Fruit fly (Drosophila melanogaster) whole organism, embryonic: ENCODE results near the gene Gr93a.

ENCODE experiments used
- ATbp ChIP-seq: fragments of 200-800 bp; sonication (Bioruptor generic); optimal IDR thresholded peaks from 2 replicates; lab custom pipeline; 2017; ENCODE audit warnings: missing biosample characterization, mild to moderate bottlenecking, missing genetic modification characterization, missing genetic modification reagents
- Antp ChIP-seq: fragments of 200-800 bp; sonication (Bioruptor generic); optimal IDR thresholded peaks from 3 replicates; lab custom pipeline; 2016; ENCODE audit warnings: missing biosample characterization, missing genetic modification characterization
- Bdp1 ChIP-seq: fragments of 200-800 bp; sonication (Bioruptor generic); optimal IDR thresholded peaks from 3 replicates; lab custom pipeline; 2016; ENCODE audit warnings: missing biosample characterization, missing genetic modification characterization
- CG10147 ChIP-seq: fragments of 200-800 bp; sonication (Bioruptor generic); optimal IDR thresholded peaks from 2 replicates; lab custom pipeline; 2019; ENCODE audit warnings: missing biosample characterization, mild to moderate bottlenecking, missing genetic modification characterization, moderate library complexity
- CG1024 ChIP-seq: fragments of 200-800 bp; sonication (Bioruptor generic); IDR thresholded peaks from 2 replicates; pipeline ENCODE4 v1.3.6; 2022; ENCODE audit warnings: missing biosample characterization, missing genetic modification characterization
- CG11695 ChIP-seq: fragments of 200-800 bp; sonication (Bioruptor generic); IDR thresholded peaks from 3 replicates; pipeline ENCODE4 v1.3.6; 2022; ENCODE audit warnings: missing biosample characterization, missing genetic modification characterization
- CG12659 ChIP-seq: fragments of 200-800 bp; sonication (Bioruptor generic); optimal IDR thresholded peaks from 3 replicates; lab custom pipeline; 2017; ENCODE audit warnings: mild to moderate bottlenecking, missing biosample characterization, missing genetic modification reagents, missing genetic modification characterization
- CG13775 ChIP-seq: fragments of 200-800 bp; sonication (Bioruptor generic); optimal IDR thresholded peaks from 3 replicates; lab custom pipeline; 2017; ENCODE audit warnings: missing biosample characterization, mild to moderate bottlenecking, missing genetic modification characterization
- CG14050 ChIP-seq: fragments of 200-800 bp; sonication (Bioruptor generic); IDR thresholded peaks from 3 replicates; pipeline ENCODE4 v1.3.6; 2022; ENCODE audit warnings: missing biosample characterization, missing genetic modification characterization
- CG14710 ChIP-seq: fragments of 200-800 bp; sonication (Bioruptor generic); optimal IDR thresholded peaks from 3 replicates; lab custom pipeline; 2019; ENCODE audit warnings: missing biosample characterization, mild to moderate bottlenecking, missing genetic modification characterization, moderate library complexity
- CG15011 ChIP-seq: fragments of 200-800 bp; sonication (Bioruptor generic); optimal IDR thresholded peaks from 3 replicates; lab custom pipeline; 2018; ENCODE audit warnings: missing biosample characterization, mild to moderate bottlenecking, missing genetic modification characterization
- CG15514 ChIP-seq: fragments of 200-800 bp; sonication (Bioruptor generic); optimal IDR thresholded peaks from 3 replicates; lab custom pipeline; 2017; ENCODE audit warnings: missing biosample characterization, missing genetic modification characterization, mild to moderate bottlenecking, moderate library complexity, missing genetic modification reagents
- CG1647 ChIP-seq: fragments of 200-800 bp; sonication (Bioruptor generic); optimal IDR thresholded peaks from 3 replicates; lab custom pipeline; 2016; ENCODE audit warnings: missing biosample characterization, missing genetic modification characterization
- CG17612 ChIP-seq: fragments of 200-800 bp; sonication (Bioruptor generic); IDR thresholded peaks from 2 replicates; pipeline ENCODE4 v1.3.6; 2022; ENCODE audit warnings: missing biosample characterization, missing genetic modification characterization
- CG17829 ChIP-seq: fragments of 200-800 bp; optimal IDR thresholded peaks from 2 replicates; lab custom pipeline; 2019; ENCODE audit warnings: missing biosample characterization, mild to moderate bottlenecking, missing genetic modification characterization, moderate library complexity
- CG2712 ChIP-seq: fragments of 200-800 bp; optimal IDR thresholded peaks from 3 replicates; lab custom pipeline; 2019; ENCODE audit warnings: missing biosample characterization, mild to moderate bottlenecking, missing genetic modification characterization, moderate library complexity
- CG32767 ChIP-seq: fragments of 200-800 bp; sonication (Bioruptor generic); IDR thresholded peaks from 2 replicates; pipeline ENCODE4 v1.3.6; 2022; ENCODE audit warnings: missing biosample characterization, missing genetic modification characterization
- CG34422 ChIP-seq: fragments of 200-800 bp; sonication (Bioruptor generic); IDR thresholded peaks from 3 replicates; pipeline ENCODE4 v1.3.6; 2022; ENCODE audit warnings: missing biosample characterization, missing genetic modification characterization
- CG4730 ChIP-seq: fragments of 200-800 bp; sonication (Bioruptor generic); IDR thresholded peaks from 2 replicates; pipeline ENCODE4 v1.3.6; 2022; ENCODE audit warnings: missing biosample characterization, missing genetic modification characterization
- CG6689 ChIP-seq: fragments of 200-800 bp; sonication (Bioruptor generic); IDR thresholded peaks from 2 replicates; pipeline ENCODE4 v1.3.6; 2022; ENCODE audit warnings: missing biosample characterization, missing genetic modification characterization
- CG8388 ChIP-seq: fragments of 200-800 bp; sonication (Bioruptor generic); optimal IDR thresholded peaks from 2 replicates; lab custom pipeline; 2019; ENCODE audit warnings: missing biosample characterization, mild to moderate bottlenecking, missing genetic modification characterization, moderate library complexity
- D ChIP-seq, 2 experiments: fragments of 200-800 bp in 1 of 2; fragments of >200 bp in 1 of 2; sonication (Bioruptor generic) in 1 of 2; optimal IDR thresholded peaks; 2 replicates in 1 of 2; 3 replicates in 1 of 2; lab custom pipeline; 2017; ENCODE audit warnings: mild to moderate bottlenecking in 1 of 2, missing biosample characterization in 1 of 2, missing genetic modification characterization in 1 of 2, missing genetic modification reagents in 1 of 2
- D19A ChIP-seq: fragments of 200-800 bp; optimal IDR thresholded peaks from 3 replicates; lab custom pipeline; 2019; ENCODE audit warnings: missing biosample characterization, mild to moderate bottlenecking, missing genetic modification characterization, moderate library complexity
- Gsc ChIP-seq: fragments of 200-800 bp; sonication (Bioruptor generic); IDR thresholded peaks from 2 replicates; pipeline ENCODE4 v1.3.6; 2022; ENCODE audit warnings: missing biosample characterization, missing genetic modification characterization
- H2.0 ChIP-seq: fragments of 200-800 bp; sonication (Bioruptor generic); IDR thresholded peaks from 2 replicates; pipeline ENCODE4 v1.3.6; 2022; ENCODE audit warnings: missing biosample characterization, missing genetic modification characterization
- HLHmδ ChIP-seq: fragments of 200-800 bp; sonication (Bioruptor generic); optimal IDR thresholded peaks from 2 replicates; lab custom pipeline; 2018; ENCODE audit warnings: missing biosample characterization, mild to moderate bottlenecking, missing genetic modification characterization, moderate library complexity
- Hey ChIP-seq: fragments of 200-800 bp; sonication (Bioruptor generic); optimal IDR thresholded peaks from 3 replicates; lab custom pipeline; 2018; ENCODE audit warnings: missing biosample characterization, mild to moderate bottlenecking, missing genetic modification characterization
- MBD-R2 ChIP-seq: fragments of 200-800 bp; sonication (Bioruptor generic); IDR thresholded peaks from 2 replicates; pipeline ENCODE4 v1.3.6; 2022; ENCODE audit warnings: missing biosample characterization, missing genetic modification characterization
- NC2β ChIP-seq: fragments of 200-800 bp; sonication (Bioruptor generic); optimal IDR thresholded peaks from 2 replicates; lab custom pipeline; 2016; ENCODE audit warnings: missing biosample characterization, missing genetic modification characterization
- Rfx ChIP-seq: fragments of 200-800 bp; sonication (Bioruptor generic); IDR thresholded peaks from 2 replicates; pipeline ENCODE4 v1.3.6; 2022; ENCODE audit warnings: missing biosample characterization, missing genetic modification characterization
- Sox100B ChIP-seq: fragments of 200-800 bp; sonication (Bioruptor generic); optimal IDR thresholded peaks from 3 replicates; lab custom pipeline; 2018; ENCODE audit warnings: missing biosample characterization, mild to moderate bottlenecking, missing genetic modification characterization
- Sry-δ ChIP-seq: fragments of 200-800 bp; sonication (Bioruptor generic); optimal IDR thresholded peaks from 2 replicates; lab custom pipeline; 2016; ENCODE audit warnings: missing biosample characterization, missing genetic modification characterization
- Xrp1 ChIP-seq: fragments of 200-800 bp; sonication (Bioruptor generic); IDR thresholded peaks from 2 replicates; pipeline ENCODE4 v1.3.6; 2022; ENCODE audit warnings: missing biosample characterization, missing genetic modification characterization
- ash1 ChIP-seq: fragments of 200-800 bp; sonication (Bioruptor generic); optimal IDR thresholded peaks from 2 replicates; lab custom pipeline; 2018; ENCODE audit warnings: missing biosample characterization, mild to moderate bottlenecking, missing genetic modification characterization
- ato ChIP-seq: fragments of 200-800 bp; sonication (Bioruptor generic); IDR thresholded peaks from 2 replicates; pipeline ENCODE4 v1.3.6; 2022; ENCODE audit warnings: missing biosample characterization, missing genetic modification characterization; ENCODE audit not compliant: partially characterized antibody
- bcd ChIP-seq: fragments of 200-800 bp; sonication (Bioruptor generic); optimal IDR thresholded peaks from 2 replicates; lab custom pipeline; 2017; ENCODE audit warnings: missing biosample characterization, mild to moderate bottlenecking, missing genetic modification characterization
- dm ChIP-seq: fragments of 200-800 bp; sonication (Bioruptor generic); optimal IDR thresholded peaks from 3 replicates; lab custom pipeline; 2016; ENCODE audit warnings: missing biosample characterization, missing genetic modification characterization
- dmrt99B ChIP-seq: fragments of 200-800 bp; sonication (Bioruptor generic); optimal IDR thresholded peaks from 2 replicates; lab custom pipeline; 2018; ENCODE audit warnings: missing biosample characterization, mild to moderate bottlenecking, missing genetic modification characterization, moderate library complexity
- dpn ChIP-seq, 2 experiments: fragments of 200-800 bp; sonication (Bioruptor generic); optimal IDR thresholded peaks; 3 replicates each; lab custom pipeline; 2016; ENCODE audit warnings: missing biosample characterization in 2 of 2, missing genetic modification characterization in 2 of 2
- en ChIP-seq: fragments of 200-800 bp; sonication (Bioruptor generic); optimal IDR thresholded peaks from 2 replicates; lab custom pipeline; 2016; ENCODE audit warnings: missing biosample characterization, missing genetic modification characterization
- gcm2 ChIP-seq: fragments of 200-800 bp; sonication (Bioruptor generic); optimal IDR thresholded peaks from 2 replicates; lab custom pipeline; 2016; ENCODE audit warnings: missing biosample characterization, missing genetic modification characterization
- hbn ChIP-seq: fragments of 200-800 bp; sonication (Bioruptor generic); IDR thresholded peaks from 2 replicates; pipeline ENCODE4 v1.3.6; 2022; ENCODE audit warnings: missing biosample characterization, missing genetic modification characterization; ENCODE audit not compliant: partially characterized antibody
- insv ChIP-seq, 2 experiments: fragments of 200-800 bp; sonication (Bioruptor generic); optimal IDR thresholded peaks; 3 replicates each; lab custom pipeline; 2016 to 2018; ENCODE audit warnings: missing biosample characterization in 2 of 2, missing genetic modification characterization in 2 of 2
- lab ChIP-seq: fragments of 200-800 bp; sonication (Bioruptor generic); optimal IDR thresholded peaks from 3 replicates; lab custom pipeline; 2017; ENCODE audit warnings: missing biosample characterization, missing genetic modification characterization, mild to moderate bottlenecking, moderate library complexity, missing genetic modification reagents
- mld ChIP-seq: fragments of 200-800 bp; sonication (Bioruptor generic); IDR thresholded peaks from 3 replicates; pipeline ENCODE4 v1.3.6; 2022; ENCODE audit warnings: missing biosample characterization, missing genetic modification characterization; ENCODE audit not compliant: partially characterized antibody
- nerfin-1 ChIP-seq: fragments of 200-800 bp; sonication (Bioruptor generic); optimal IDR thresholded peaks from 3 replicates; lab custom pipeline; 2019; ENCODE audit warnings: missing biosample characterization, mild to moderate bottlenecking, missing genetic modification characterization, moderate library complexity
- pros ChIP-seq: fragments of 200-800 bp; sonication (Bioruptor generic); optimal IDR thresholded peaks from 3 replicates; lab custom pipeline; 2019; ENCODE audit warnings: missing biosample characterization, mild to moderate bottlenecking, missing genetic modification characterization, moderate library complexity
- repo ChIP-seq: fragments of 200-800 bp; sonication (Bioruptor generic); optimal IDR thresholded peaks from 2 replicates; lab custom pipeline; 2016; ENCODE audit warnings: missing biosample characterization, missing genetic modification characterization
- slbo ChIP-seq: fragments of 200-800 bp; sonication (Bioruptor generic); IDR thresholded peaks from 2 replicates; pipeline ENCODE4 v1.3.6; 2022; ENCODE audit warnings: missing biosample characterization, missing genetic modification characterization
- sob ChIP-seq: fragments of 200-800 bp; sonication (Bioruptor generic); IDR thresholded peaks from 2 replicates; pipeline ENCODE4 v1.3.6; 2022; ENCODE audit warnings: missing biosample characterization, missing genetic modification characterization
- unpg ChIP-seq: fragments of 200-800 bp; sonication (Bioruptor generic); optimal IDR thresholded peaks from 3 replicates; lab custom pipeline; 2018; ENCODE audit warnings: missing biosample characterization, mild to moderate bottlenecking, missing genetic modification characterization, moderate library complexity

The Gr93a gene

dm6 chr3R:21839636-21840035, 7.3 kb downstream of the Gr93a start (continued):
- no peak for TF ChIP-seq NC2β (GFP tag; lab: Kevin White, UChicago)
- peak; percentile 53 for TF ChIP-seq D19A
- TF ChIP-seq HLHmδ, result no peak
- no peak for TF ChIP-seq CG34422 (GFP tag; lab: Robert Waterston, UW)
- no peak for TF ChIP-seq D (optimal IDR thresholded peaks at IDR 0.05; lab: Kevin White, UChicago)
- peak; percentile 31 for TF ChIP-seq D (GFP tag; optimal IDR thresholded peaks at IDR 0.05; lab: Kevin White, UChicago)
- no peak for TF ChIP-seq CG1647 (GFP tag; lab: Kevin White, UChicago)
- no peak for TF ChIP-seq ash1 (GFP tag; lab: Kevin White, UChicago)
- TF ChIP-seq dmrt99B, result peak; percentile 55
- TF ChIP-seq Sry-δ (GFP tag; lab: Kevin White, UChicago), result no peak
- TF ChIP-seq CG15011, result no peak
- peak; percentile 15 for TF ChIP-seq CG8388 (GFP tag; lab: Kevin White, UChicago)
- TF ChIP-seq CG10147 (GFP tag; lab: Kevin White, UChicago), result peak; percentile 37
- TF ChIP-seq CG14710 (tag; lab: Kevin White, UChicago), result peak; percentile 37
- no peak for TF ChIP-seq CG32767 (GFP tag; lab: Robert Waterston, UW)
- peak; percentile 7 for TF ChIP-seq CG15514 (GFP tag; lab: Kevin White, UChicago)
- TF ChIP-seq CG17829 (tag; lab: Kevin White, UChicago), result peak; percentile 35
- peak; percentile 42 for TF ChIP-seq lab (GFP tag; lab: Kevin White, UChicago)
- peak; percentile 36 for TF ChIP-seq unpg
- TF ChIP-seq Bdp1 (GFP tag; lab: Kevin White, UChicago), result no peak
- TF ChIP-seq en, result no peak
- no peak for TF ChIP-seq ATbp (GFP tag; lab: Kevin White, UChicago)
- TF ChIP-seq CG14050 (GFP tag; lab: Robert Waterston, UW), result no peak
- TF ChIP-seq mld, result no peak
- peak; percentile 65 for TF ChIP-seq Sox100B (GFP tag; lab: Kevin White, UChicago)
- no peak for TF ChIP-seq gcm2 (GFP tag; lab: Kevin White, UChicago)
- TF ChIP-seq bcd, result no peak
- no peak for TF ChIP-seq H2.0 (GFP tag; lab: Robert Waterston, UW)
- TF ChIP-seq Gsc (GFP tag; lab: Robert Waterston, UW), result no peak
- no peak for TF ChIP-seq CG1024 (GFP tag; lab: Robert Waterston, UW)
- TF ChIP-seq CG11695 (GFP tag; lab: Robert Waterston, UW), result no peak
- peak; percentile 12; the same call in 1 of the 2 replicates for TF ChIP-seq Xrp1 (GFP tag; lab: Robert Waterston, UW)
- TF ChIP-seq CG2712 (tag; lab: Kevin White, UChicago), result peak; percentile 52
- TF ChIP-seq insv (GFP tag; optimal IDR thresholded peaks at IDR 0.05; lab: Kevin White, UChicago), result no peak
- no peak for TF ChIP-seq pros (GFP tag; lab: Kevin White, UChicago)
- TF ChIP-seq sob, result no peak
- no peak for TF ChIP-seq hbn (GFP tag; lab: Robert Waterston, UW)
- TF ChIP-seq CG4730, result no peak
- no peak for TF ChIP-seq nerfin-1
- no peak for TF ChIP-seq slbo
- TF ChIP-seq dpn (GFP tag; optimal IDR thresholded peaks at IDR 0.05; lab: Kevin White, UChicago), result no peak
- peak; percentile 11 for TF ChIP-seq CG12659 (GFP tag; lab: Kevin White, UChicago)
- no peak for TF ChIP-seq CG17612 (GFP tag; lab: Robert Waterston, UW)
- TF ChIP-seq CG6689 (GFP tag; lab: Robert Waterston, UW), result peak; percentile 35; the same call in 1 of the 2 replicates
- TF ChIP-seq repo (GFP tag; lab: Kevin White, UChicago), result no peak
- no peak for TF ChIP-seq Rfx
- TF ChIP-seq MBD-R2 (GFP tag; lab: Robert Waterston, UW), result no peak
- TF ChIP-seq CG13775 (GFP tag; lab: Kevin White, UChicago), result no peak
- TF ChIP-seq Hey (tag; lab: Kevin White, UChicago), result no peak
- no peak for TF ChIP-seq dm
- no peak for TF ChIP-seq Antp
- TF ChIP-seq ato (GFP tag; lab: Robert Waterston, UW), result no peak
